Worm (Caenorhabditis elegans) whole organism, L4 larva: ENCODE data around the gene arl-1.

ENCODE experiments used
- F10B5.3 ChIP-seq: sonication (generic microtip); optimal IDR thresholded peaks from 2 replicates; lab custom pipeline; 2016; ENCODE audit warnings: mild to moderate bottlenecking, missing genetic modification characterization, missing compliant biosample characterization
- R02D3.7 ChIP-seq: fragments of 150-350 bp; sonication (generic microtip); optimal IDR thresholded peaks from 3 replicates; lab custom pipeline; 2014; ENCODE audit warnings: missing biosample characterization, missing genetic modification characterization
- T20F7.1 ChIP-seq: fragments of 200-800 bp; sonication (Bioruptor generic); optimal IDR thresholded peaks from 2 replicates; lab custom pipeline; 2018; ENCODE audit warnings: mild to moderate bottlenecking, missing genetic modification characterization, missing compliant biosample characterization
- T26A8.4 ChIP-seq: fragments of 200-800 bp; sonication (Bioruptor generic); IDR thresholded peaks from 2 replicates; pipeline ENCODE4 v1.3.6; 2022; ENCODE audit warnings: missing genetic modification characterization, missing compliant biosample characterization
- Y105C5A.15 ChIP-seq: fragments of 200-800 bp; sonication (Bioruptor generic); IDR thresholded peaks from 2 replicates; pipeline ENCODE4 v1.3.6; 2022; ENCODE audit warnings: missing genetic modification characterization, missing compliant biosample characterization
- Y75B8A.6 ChIP-seq: fragments of 200-800 bp; sonication (Bioruptor generic); IDR thresholded peaks from 2 replicates; pipeline ENCODE4 v1.3.6; 2022; ENCODE audit warnings: missing genetic modification reagents, missing genetic modification characterization, missing compliant biosample characterization
- ZK337.2 ChIP-seq: fragments of 200-800 bp; sonication (Bioruptor generic); IDR thresholded peaks from 2 replicates; pipeline ENCODE4 v1.3.6; 2022; ENCODE audit warnings: missing genetic modification reagents, missing genetic modification characterization, missing compliant biosample characterization
- ZK546.5 ChIP-seq, 2 experiments: sonication (generic microtip); optimal IDR thresholded peaks; 2 replicates each; lab custom pipeline; 2017; ENCODE audit warnings: missing biosample characterization in 2 of 2, missing genetic modification characterization in 2 of 2
- ama-1 ChIP-seq: fragments of 150-350 bp; optimal IDR thresholded peaks from 2 replicates; lab custom pipeline; 2014; ENCODE audit warnings: inconsistent platforms, mixed read lengths
- arid-1 ChIP-seq: fragments of 200-800 bp; sonication (Bioruptor generic); conservative IDR thresholded peaks from 2 replicates; pipeline ENCODE4 v1.3.6; 2022; ENCODE audit warnings: missing genetic modification reagents, missing genetic modification characterization, missing compliant biosample characterization
- ceh-62 ChIP-seq: sonication (generic microtip); optimal IDR thresholded peaks from 2 replicates; lab custom pipeline; 2017; ENCODE audit warnings: missing biosample characterization, missing genetic modification characterization
- daf-16 ChIP-seq, 3 experiments: sonication (generic microtip); optimal IDR thresholded peaks; 2 replicates each; lab custom pipeline; 2016 to 2017; ENCODE audit warnings: missing genetic modification characterization in 3 of 3, missing genetic modification reagents in 3 of 3, mild to moderate bottlenecking in 2 of 3, missing compliant biosample characterization in 2 of 3, missing biosample characterization in 1 of 3, moderate library complexity in 1 of 3
- daf-8 ChIP-seq: fragments of 200-800 bp; sonication (Bioruptor generic); IDR thresholded peaks from 2 replicates; pipeline ENCODE4 v1.3.6; 2022; ENCODE audit warnings: missing genetic modification characterization, missing compliant biosample characterization
- dmd-8 ChIP-seq: fragments of 200-800 bp; sonication (Bioruptor generic); IDR thresholded peaks from 2 replicates; pipeline ENCODE4 v1.3.6; 2022; ENCODE audit warnings: missing genetic modification characterization, missing compliant biosample characterization
- dmd-9 ChIP-seq: fragments of 200-800 bp; sonication (Bioruptor generic); IDR thresholded peaks from 2 replicates; pipeline ENCODE4 v1.3.6; 2022; ENCODE audit warnings: missing genetic modification reagents, missing genetic modification characterization, missing compliant biosample characterization
- dpl-1 ChIP-seq: fragments of 150-350 bp; optimal IDR thresholded peaks from 2 replicates; lab custom pipeline; 2014; ENCODE audit warnings: missing biosample characterization, missing genetic modification reagents, missing genetic modification characterization
- duxl-1 ChIP-seq: sonication (generic microtip); optimal IDR thresholded peaks from 2 replicates; lab custom pipeline; 2016; ENCODE audit warnings: mild to moderate bottlenecking, missing genetic modification characterization, moderate library complexity, missing compliant biosample characterization; ENCODE audit not compliant: poor library complexity
- fkh-10 ChIP-seq: fragments of 150-350 bp; optimal IDR thresholded peaks from 2 replicates; lab custom pipeline; 2014; ENCODE audit warnings: missing biosample characterization, missing genetic modification reagents, missing genetic modification characterization
- fos-1 ChIP-seq: fragments of 150-350 bp; optimal IDR thresholded peaks from 2 replicates; lab custom pipeline; 2014; ENCODE audit warnings: missing biosample characterization, missing genetic modification characterization
- gei-8 ChIP-seq: fragments of 200-800 bp; sonication (Bioruptor generic); optimal IDR thresholded peaks from 2 replicates; lab custom pipeline; 2018; ENCODE audit warnings: mild to moderate bottlenecking, missing genetic modification characterization, missing compliant biosample characterization
- hmg-1.1 ChIP-seq: fragments of 200-800 bp; sonication (Bioruptor generic); IDR thresholded peaks from 2 replicates; pipeline ENCODE4 v1.3.6; 2022; ENCODE audit warnings: missing genetic modification reagents, missing genetic modification characterization, missing compliant biosample characterization
- jun-1 ChIP-seq: fragments of 150-350 bp; optimal IDR thresholded peaks from 2 replicates; lab custom pipeline; 2014; ENCODE audit warnings: missing biosample characterization, missing genetic modification reagents, missing genetic modification characterization
- lin-1 ChIP-seq: fragments of 200-800 bp; sonication (Bioruptor generic); IDR thresholded peaks from 2 replicates; pipeline ENCODE4 v1.3.6; 2022; ENCODE audit warnings: missing genetic modification reagents, missing genetic modification characterization, missing compliant biosample characterization
- lin-29 ChIP-seq: fragments of 200-800 bp; sonication (Bioruptor generic); IDR thresholded peaks from 2 replicates; pipeline ENCODE4 v1.3.6; 2022; ENCODE audit warnings: missing genetic modification reagents, missing genetic modification characterization, missing compliant biosample characterization
- lin-38 ChIP-seq: fragments of 200-800 bp; sonication (Bioruptor generic); IDR thresholded peaks from 2 replicates; pipeline ENCODE4 v1.3.6; 2022; ENCODE audit warnings: missing genetic modification reagents, missing genetic modification characterization, missing compliant biosample characterization
- lsy-2 ChIP-seq, 2 experiments: fragments of 150-350 bp in 1 of 2; sonication (generic microtip) in 1 of 2; optimal IDR thresholded peaks; 2 replicates each; lab custom pipeline; 2014 to 2017; ENCODE audit warnings: missing biosample characterization in 2 of 2, missing genetic modification characterization in 2 of 2
- madf-5 ChIP-seq, 2 experiments: fragments of 200-800 bp; sonication (Bioruptor generic); IDR thresholded peaks; 2 replicates each; pipeline ENCODE4 v1.3.6; 2022; ENCODE audit warnings: missing compliant biosample characterization in 2 of 2, missing genetic modification characterization in 2 of 2
- madf-9 ChIP-seq: fragments of 200-800 bp; sonication (Bioruptor generic); conservative IDR thresholded peaks from 2 replicates; pipeline ENCODE4 v1.3.6; 2022; ENCODE audit warnings: missing genetic modification reagents, missing genetic modification characterization, missing compliant biosample characterization
- mdl-1 ChIP-seq, 2 experiments: fragments of 150-350 bp in 1 of 2; sonication (generic microtip) in 1 of 2; optimal IDR thresholded peaks; 2 replicates each; lab custom pipeline; 2014 to 2017; ENCODE audit warnings: missing biosample characterization in 2 of 2, missing genetic modification characterization in 2 of 2
- nhr-10 ChIP-seq: fragments of 150-350 bp; optimal IDR thresholded peaks from 2 replicates; lab custom pipeline; 2014; ENCODE audit warnings: missing biosample characterization, missing genetic modification characterization
- nhr-25 ChIP-seq: sonication (generic microtip); optimal IDR thresholded peaks from 2 replicates; lab custom pipeline; 2017; ENCODE audit warnings: missing genetic modification characterization, mild to moderate bottlenecking, missing compliant biosample characterization, antibody characterized with exemption, moderate library complexity, borderline replicate concordance; ENCODE audit not compliant: insufficient read depth
- nhr-28 ChIP-seq: fragments of 150-350 bp; optimal IDR thresholded peaks from 2 replicates; lab custom pipeline; 2014; ENCODE audit warnings: missing biosample characterization, missing genetic modification characterization
- nhr-41 ChIP-seq: fragments of 200-800 bp; sonication (Bioruptor generic); IDR thresholded peaks from 2 replicates; pipeline ENCODE4 v1.3.6; 2022; ENCODE audit warnings: missing genetic modification reagents, missing genetic modification characterization, missing compliant biosample characterization
- nhr-42 ChIP-seq: fragments of 200-800 bp; sonication (Bioruptor generic); IDR thresholded peaks from 2 replicates; pipeline ENCODE4 v1.3.6; 2022; ENCODE audit warnings: missing genetic modification characterization, missing compliant biosample characterization
- pqm-1 ChIP-seq: sonication (generic microtip); optimal IDR thresholded peaks from 2 replicates; lab custom pipeline; 2017; ENCODE audit warnings: missing biosample characterization, missing genetic modification characterization
- sdz-12 ChIP-seq: fragments of 200-800 bp; sonication (Bioruptor generic); optimal IDR thresholded peaks from 2 replicates; lab custom pipeline; 2018; ENCODE audit warnings: mild to moderate bottlenecking, missing genetic modification characterization, missing compliant biosample characterization
- set-16 ChIP-seq: fragments of 200-800 bp; sonication (Bioruptor generic); IDR thresholded peaks from 2 replicates; pipeline ENCODE4 v1.3.6; 2022; ENCODE audit warnings: missing genetic modification reagents, missing genetic modification characterization, missing compliant biosample characterization
- snpc-1.2 ChIP-seq: fragments of 200-800 bp; sonication (Bioruptor generic); IDR thresholded peaks from 2 replicates; pipeline ENCODE4 v1.3.6; 2022; ENCODE audit warnings: missing genetic modification reagents, missing genetic modification characterization, missing compliant biosample characterization
- snpc-4 ChIP-seq: fragments of 150-350 bp; optimal IDR thresholded peaks from 2 replicates; lab custom pipeline; 2014; ENCODE audit warnings: missing biosample characterization, missing genetic modification characterization
- spr-1 ChIP-seq: sonication (generic microtip); optimal IDR thresholded peaks from 2 replicates; lab custom pipeline; 2016; ENCODE audit warnings: mild to moderate bottlenecking, missing genetic modification characterization, missing compliant biosample characterization
- spr-3 ChIP-seq: fragments of 200-800 bp; sonication (Bioruptor generic); optimal IDR thresholded peaks from 2 replicates; lab custom pipeline; 2018; ENCODE audit warnings: mild to moderate bottlenecking, missing genetic modification characterization, missing compliant biosample characterization
- unc-62 ChIP-seq, 3 experiments: fragments of 150-350 bp in 1 of 3; sonication (generic microtip); optimal IDR thresholded peaks in 2 of 3; peaks in 1 of 3; 1 replicate in 1 of 3; 2 replicates in 2 of 3; lab custom pipeline; 2014 to 2017; ENCODE audit warnings: missing biosample characterization in 3 of 3, missing genetic modification characterization in 3 of 3, missing genetic modification reagents in 3 of 3, missing genotype in 1 of 3
- vab-7 ChIP-seq: fragments of 200-800 bp; sonication (Bioruptor generic); IDR thresholded peaks from 2 replicates; pipeline ENCODE4 v1.3.6; 2022; ENCODE audit warnings: missing genetic modification reagents, missing genetic modification characterization, missing compliant biosample characterization
- zfp-3 ChIP-seq: fragments of 200-800 bp; sonication (Bioruptor generic); conservative IDR thresholded peaks from 2 replicates; pipeline ENCODE4 v1.3.6; 2022; ENCODE audit warnings: missing genetic modification reagents, missing genetic modification characterization, missing compliant biosample characterization
- zip-11 ChIP-seq: fragments of 200-800 bp; sonication (Bioruptor generic); IDR thresholded peaks from 2 replicates; pipeline ENCODE4 v1.3.6; 2022; ENCODE audit warnings: missing genetic modification characterization, missing compliant biosample characterization
- zip-2 ChIP-seq: fragments of 150-350 bp; optimal IDR thresholded peaks from 2 replicates; lab custom pipeline; 2014; ENCODE audit warnings: missing biosample characterization, missing genetic modification characterization

arl-1 gene

DNA sequence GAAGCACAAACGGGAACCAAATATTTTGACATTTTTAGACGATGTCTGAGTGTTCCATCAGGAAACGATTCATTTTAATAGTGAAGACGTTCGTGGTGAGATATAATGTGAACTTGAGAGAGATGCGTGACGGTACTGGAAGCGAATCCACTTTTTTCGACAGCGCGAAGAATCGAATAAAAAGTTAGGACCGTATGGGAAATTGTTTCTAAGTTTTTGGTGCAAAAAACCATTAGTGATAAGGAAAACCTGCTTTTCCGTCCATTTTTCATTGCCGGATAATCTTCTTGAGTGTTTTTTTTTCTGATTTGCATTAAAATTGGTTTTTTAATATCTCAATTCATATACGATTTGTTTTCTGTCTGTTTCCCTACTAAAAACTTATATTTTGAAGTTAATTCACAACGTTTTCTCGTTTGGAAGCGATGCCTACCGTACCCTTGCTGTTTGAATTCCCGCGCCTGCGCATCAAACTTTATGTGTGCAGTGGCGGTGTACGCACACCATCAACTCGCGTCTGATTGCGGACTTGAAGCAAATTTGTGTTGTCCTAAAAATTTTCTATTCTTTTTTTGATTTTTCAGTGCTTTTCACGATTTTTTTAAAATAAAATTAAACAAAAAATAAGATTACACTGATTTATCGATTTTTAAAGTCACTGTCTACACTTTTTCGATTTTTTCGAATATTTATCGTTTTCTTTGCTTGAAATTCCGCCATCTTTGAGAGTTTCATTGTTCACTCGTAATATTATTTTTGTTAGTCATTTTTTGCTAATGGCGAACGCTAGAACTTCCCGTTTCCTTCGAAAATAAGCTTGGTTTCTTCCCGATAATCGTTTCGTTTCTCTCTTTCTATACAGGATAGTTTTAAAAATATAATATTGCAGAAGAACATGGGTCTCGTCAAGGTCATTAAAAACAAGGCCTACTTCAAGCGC is 12.5 kb upstream of the arl-1 start, which contains the start of the genes col-38 and rpl-5 (continued):
- TF ChIP-seq dmd-8 (no peak), madf-9 (GFP tag; lab: Robert Waterston, UW) (no peak), daf-16 (GFP tag; optimal IDR thresholded peaks at IDR 0.05; lab: Kevin White, UChicago) (no peak), daf-16 (tag; optimal IDR thresholded peaks at IDR 0.05; lab: Kevin White, UChicago) (peak; percentile 79), zip-2 (tag; lab: Kevin White, UChicago) (peak; percentile 7), hmg-1.1 (peak; percentile 79), ceh-62 (tag; lab: Kevin White, UChicago) (no peak), Y105C5A.15 (GFP tag; lab: Robert Waterston, UW) (no peak), R02D3.7 (no peak), snpc-1.2 (GFP tag; lab: Robert Waterston, UW) (0 out of 2 replicates have a peak, but pooled peaks have one; percentile 15), madf-5 (GFP tag; IDR thresholded peaks at IDR 0.05; lab: Robert Waterston, UW) (no peak), ama-1 (lab: Kevin White, UChicago) (peak; percentile 65), unc-62 (GFP tag; optimal IDR thresholded peaks at IDR 0.05 in 1 of 2; lab: Kevin White, UChicago) (peak in 1 of 2 experiments; percentile 96), unc-62 (tag; optimal IDR thresholded peaks at IDR 0.05; lab: Kevin White, UChicago) (no peak), ZK546.5 (tag; optimal IDR thresholded peaks at IDR 0.05; lab: Kevin White, UChicago) (peak; percentile 26 to 93), lsy-2 (tag; optimal IDR thresholded peaks at IDR 0.05; lab: Kevin White, UChicago) (peak; percentile 89 to 98), snpc-4 (tag; lab: Kevin White, UChicago) (no peak), dpl-1 (GFP tag; lab: Kevin White, UChicago) (peak; percentile 96), zip-11 (GFP tag; lab: Robert Waterston, UW) (no peak), F10B5.3 (tag; lab: Kevin White, UChicago) (no peak), nhr-42 (GFP tag; lab: Robert Waterston, UW) (peak; percentile 23; the same call in 1 of the 2 replicates), nhr-41 (GFP tag; lab: Robert Waterston, UW) (no peak), mdl-1 (tag; optimal IDR thresholded peaks at IDR 0.05; lab: Kevin White, UChicago) (peak in 1 of 2 experiments; percentile 19), lin-1 (GFP tag; lab: Robert Waterston, UW) (no peak), T20F7.1 (no peak), set-16 (no peak), fkh-10 (peak; percentile 90), fos-1 (no peak), daf-8 (GFP tag; lab: Robert Waterston, UW) (no peak), ZK337.2 (GFP tag; lab: Robert Waterston, UW) (no peak), gei-8 (no peak), zfp-3 (GFP tag; lab: Robert Waterston, UW) (0 out of 2 replicates have a peak, but pooled peaks have one; percentile 65), pqm-1 (tag; lab: Kevin White, UChicago) (no peak), sdz-12 (GFP tag; lab: Kevin White, UChicago) (no peak), nhr-28 (tag; lab: Kevin White, UChicago) (peak; percentile 85), lin-29 (GFP tag; lab: Robert Waterston, UW) (no peak), dmd-9 (no peak), nhr-10 (tag; lab: Kevin White, UChicago) (no peak), spr-1 (tag; lab: Kevin White, UChicago) (peak; percentile 47), Y75B8A.6 (no peak), arid-1 (GFP tag; lab: Robert Waterston, UW) (peak; percentile 60; the same call in 1 of the 2 replicates), nhr-25 (tag; lab: Kevin White, UChicago) (peak; percentile 34), duxl-1 (tag; lab: Kevin White, UChicago) (peak; percentile 53), spr-3 (no peak), lin-38 (peak; percentile 91), vab-7 (no peak), T26A8.4 (GFP tag; lab: Robert Waterston, UW) (peak; percentile 69), jun-1 (tag; lab: Kevin White, UChicago) (peak; percentile 0)
